Fruit fly (Drosophila melanogaster) whole organism, embryonic: ENCODE data around the gene CG3587.

ENCODE experiments used
- Antp ChIP-seq: fragments of 200-800 bp; sonication (Bioruptor generic); optimal IDR thresholded peaks from 3 replicates; lab custom pipeline; 2016; ENCODE audit warnings: missing biosample characterization, missing genetic modification characterization
- Atf-2 ChIP-seq: fragments of 200-800 bp; sonication (Bioruptor generic); optimal IDR thresholded peaks from 2 replicates; lab custom pipeline; 2016; ENCODE audit warnings: missing biosample characterization, missing genetic modification characterization
- Blimp-1 ChIP-seq: fragments of 200-800 bp; sonication (Bioruptor generic); optimal IDR thresholded peaks from 3 replicates; lab custom pipeline; 2018; ENCODE audit warnings: missing biosample characterization, missing genetic modification characterization, mild to moderate bottlenecking, moderate library complexity, missing genetic modification reagents
- CG10565 ChIP-seq: fragments of 200-800 bp; sonication (Bioruptor generic); optimal IDR thresholded peaks from 3 replicates; lab custom pipeline; 2016; ENCODE audit warnings: missing biosample characterization, mild to moderate bottlenecking, missing genetic modification characterization
- CG11398 ChIP-seq: fragments of 200-800 bp; sonication (Bioruptor generic); optimal IDR thresholded peaks from 2 replicates; lab custom pipeline; 2016; ENCODE audit warnings: missing biosample characterization, missing genetic modification characterization
- CG11456 ChIP-seq: fragments of 200-800 bp; sonication (Bioruptor generic); IDR thresholded peaks from 3 replicates; pipeline ENCODE4 v1.3.6; 2022; ENCODE audit warnings: missing biosample characterization, missing genetic modification characterization
- CG13287 ChIP-seq: fragments of 200-800 bp; sonication (Bioruptor generic); IDR thresholded peaks from 2 replicates; pipeline ENCODE4 v1.3.6; 2022; ENCODE audit warnings: missing biosample characterization, missing genetic modification characterization; ENCODE audit not compliant: partially characterized antibody
- CG14710 ChIP-seq: fragments of 200-800 bp; sonication (Bioruptor generic); optimal IDR thresholded peaks from 3 replicates; lab custom pipeline; 2019; ENCODE audit warnings: missing biosample characterization, mild to moderate bottlenecking, missing genetic modification characterization, moderate library complexity
- CG15011 ChIP-seq: fragments of 200-800 bp; sonication (Bioruptor generic); optimal IDR thresholded peaks from 3 replicates; lab custom pipeline; 2018; ENCODE audit warnings: missing biosample characterization, mild to moderate bottlenecking, missing genetic modification characterization
- CG1602 ChIP-seq: fragments of 200-800 bp; sonication (Bioruptor generic); optimal IDR thresholded peaks from 3 replicates; lab custom pipeline; 2016; ENCODE audit warnings: missing biosample characterization, missing genetic modification characterization
- CG16815 ChIP-seq: fragments of 200-800 bp; sonication (Bioruptor generic); optimal IDR thresholded peaks from 3 replicates; lab custom pipeline; 2017; ENCODE audit warnings: missing biosample characterization, mild to moderate bottlenecking, missing genetic modification characterization
- CG18476 ChIP-seq: fragments of 200-800 bp; sonication (Bioruptor generic); optimal IDR thresholded peaks from 2 replicates; lab custom pipeline; 2016; ENCODE audit warnings: missing biosample characterization, mild to moderate bottlenecking, missing genetic modification characterization
- CG2678 ChIP-seq: fragments of 200-800 bp; sonication (Bioruptor generic); optimal IDR thresholded peaks from 3 replicates; lab custom pipeline; 2019; ENCODE audit warnings: missing biosample characterization, mild to moderate bottlenecking, missing genetic modification characterization, moderate library complexity
- CG30403 ChIP-seq: fragments of 200-800 bp; sonication (Bioruptor generic); optimal IDR thresholded peaks from 3 replicates; lab custom pipeline; 2016; ENCODE audit warnings: missing biosample characterization, missing genetic modification characterization
- CG32767 ChIP-seq: fragments of 200-800 bp; sonication (Bioruptor generic); IDR thresholded peaks from 2 replicates; pipeline ENCODE4 v1.3.6; 2022; ENCODE audit warnings: missing biosample characterization, missing genetic modification characterization
- CG33213 ChIP-seq: fragments of 200-800 bp; sonication (Bioruptor generic); optimal IDR thresholded peaks from 3 replicates; lab custom pipeline; 2016; ENCODE audit warnings: missing biosample characterization, missing genetic modification characterization
- CG33557 ChIP-seq: fragments of 200-800 bp; sonication (Bioruptor generic); optimal IDR thresholded peaks from 2 replicates; lab custom pipeline; 2019; ENCODE audit warnings: missing biosample characterization, mild to moderate bottlenecking, missing genetic modification characterization, moderate library complexity
- CG4404 ChIP-seq: fragments of 200-800 bp; sonication (Bioruptor generic); IDR thresholded peaks from 2 replicates; pipeline ENCODE4 v1.3.6; 2022; ENCODE audit warnings: missing biosample characterization, missing genetic modification characterization
- CG4820 ChIP-seq: fragments of 200-800 bp; sonication (Bioruptor generic); optimal IDR thresholded peaks from 3 replicates; lab custom pipeline; 2016; ENCODE audit warnings: missing biosample characterization, missing genetic modification characterization
- CG6791 ChIP-seq: fragments of 200-800 bp; sonication (Bioruptor generic); IDR thresholded peaks from 3 replicates; pipeline ENCODE4 v1.3.6; 2022; ENCODE audit warnings: missing biosample characterization, missing genetic modification characterization; ENCODE audit not compliant: partially characterized antibody
- Dip2 ChIP-seq: fragments of 200-800 bp; sonication (Bioruptor generic); IDR thresholded peaks from 2 replicates; pipeline ENCODE4 v1.3.6; 2022; ENCODE audit warnings: missing biosample characterization, missing genetic modification characterization
- HLH54F ChIP-seq: fragments of 200-800 bp; sonication (Bioruptor generic); optimal IDR thresholded peaks from 3 replicates; lab custom pipeline; 2016; ENCODE audit warnings: missing biosample characterization, missing genetic modification characterization
- HLHmδ ChIP-seq: fragments of 200-800 bp; sonication (Bioruptor generic); optimal IDR thresholded peaks from 2 replicates; lab custom pipeline; 2018; ENCODE audit warnings: missing biosample characterization, mild to moderate bottlenecking, missing genetic modification characterization, moderate library complexity
- Max ChIP-seq: fragments of 200-800 bp; sonication (Bioruptor generic); optimal IDR thresholded peaks from 2 replicates; lab custom pipeline; 2016; ENCODE audit warnings: missing biosample characterization, mild to moderate bottlenecking, missing genetic modification characterization
- NC2α ChIP-seq: fragments of 200-800 bp; sonication (Bioruptor generic); optimal IDR thresholded peaks from 2 replicates; lab custom pipeline; 2016; ENCODE audit warnings: missing biosample characterization, missing genetic modification characterization
- Oaz ChIP-seq: fragments of 200-800 bp; sonication (Bioruptor generic); IDR thresholded peaks from 2 replicates; pipeline ENCODE4 v1.3.6; 2022; ENCODE audit warnings: missing biosample characterization, missing genetic modification characterization
- Oli ChIP-seq: fragments of 200-800 bp; sonication (Bioruptor generic); optimal IDR thresholded peaks from 2 replicates; lab custom pipeline; 2018; ENCODE audit warnings: missing biosample characterization, mild to moderate bottlenecking, missing genetic modification characterization, moderate library complexity
- Pdp1 ChIP-seq, 2 experiments: fragments of 200-800 bp; sonication (Bioruptor generic); optimal IDR thresholded peaks; 3 replicates each; lab custom pipeline; 2016; ENCODE audit warnings: missing biosample characterization in 2 of 2, missing genetic modification characterization in 2 of 2, mild to moderate bottlenecking in 1 of 2, moderate library complexity in 1 of 2
- bigmax ChIP-seq: fragments of 200-800 bp; sonication (Bioruptor generic); optimal IDR thresholded peaks from 2 replicates; lab custom pipeline; 2018; ENCODE audit warnings: missing biosample characterization, mild to moderate bottlenecking, missing genetic modification characterization
- br ChIP-seq: fragments of >200 bp; optimal IDR thresholded peaks from 2 replicates; lab custom pipeline; 2017
- bsh ChIP-seq, 2 experiments: fragments of 200-800 bp; sonication (Bioruptor generic); optimal IDR thresholded peaks; 2 replicates each; lab custom pipeline; 2017 to 2018; ENCODE audit warnings: mild to moderate bottlenecking in 2 of 2, missing biosample characterization in 2 of 2, missing genetic modification characterization in 2 of 2, moderate library complexity in 1 of 2
- btn ChIP-seq: fragments of 200-800 bp; sonication (Bioruptor generic); optimal IDR thresholded peaks from 2 replicates; lab custom pipeline; 2016; ENCODE audit warnings: missing biosample characterization, missing genetic modification characterization
- crc ChIP-seq: fragments of 200-800 bp; sonication (Bioruptor generic); optimal IDR thresholded peaks from 2 replicates; lab custom pipeline; 2016; ENCODE audit warnings: missing biosample characterization, missing genetic modification characterization
- dpn ChIP-seq, 2 experiments: fragments of 200-800 bp; sonication (Bioruptor generic); optimal IDR thresholded peaks; 3 replicates each; lab custom pipeline; 2016; ENCODE audit warnings: missing biosample characterization in 2 of 2, missing genetic modification characterization in 2 of 2
- kah ChIP-seq: fragments of 200-800 bp; sonication (Bioruptor generic); optimal IDR thresholded peaks from 2 replicates; lab custom pipeline; 2018; ENCODE audit warnings: missing biosample characterization, mild to moderate bottlenecking, missing genetic modification characterization
- lbe ChIP-seq: fragments of 200-800 bp; sonication (Bioruptor generic); optimal IDR thresholded peaks from 2 replicates; lab custom pipeline; 2016; ENCODE audit warnings: missing biosample characterization, mild to moderate bottlenecking, missing genetic modification characterization
- maf-S ChIP-seq: fragments of 200-800 bp; sonication (Bioruptor generic); optimal IDR thresholded peaks from 2 replicates; lab custom pipeline; 2016; ENCODE audit warnings: missing biosample characterization, missing genetic modification characterization
- nerfin-1 ChIP-seq: fragments of 200-800 bp; sonication (Bioruptor generic); optimal IDR thresholded peaks from 3 replicates; lab custom pipeline; 2019; ENCODE audit warnings: missing biosample characterization, mild to moderate bottlenecking, missing genetic modification characterization, moderate library complexity
- onecut ChIP-seq: fragments of 200-800 bp; sonication (Bioruptor generic); IDR thresholded peaks from 2 replicates; pipeline ENCODE4 v1.3.6; 2022; ENCODE audit warnings: missing biosample characterization, missing genetic modification characterization
- pros ChIP-seq: fragments of 200-800 bp; sonication (Bioruptor generic); optimal IDR thresholded peaks from 3 replicates; lab custom pipeline; 2019; ENCODE audit warnings: missing biosample characterization, mild to moderate bottlenecking, missing genetic modification characterization, moderate library complexity
- ro ChIP-seq: fragments of 200-800 bp; sonication (Bioruptor generic); IDR thresholded peaks from 2 replicates; pipeline ENCODE4 v1.3.6; 2022; ENCODE audit warnings: missing biosample characterization, missing genetic modification characterization
- sens-2 ChIP-seq: fragments of 200-800 bp; sonication (Bioruptor generic); IDR thresholded peaks from 2 replicates; pipeline ENCODE4 v1.3.6; 2022; ENCODE audit warnings: missing biosample characterization, missing genetic modification characterization
- slbo ChIP-seq: fragments of 200-800 bp; sonication (Bioruptor generic); IDR thresholded peaks from 2 replicates; pipeline ENCODE4 v1.3.6; 2022; ENCODE audit warnings: missing biosample characterization, missing genetic modification characterization
- so ChIP-seq: fragments of 200-800 bp; sonication (Bioruptor generic); IDR thresholded peaks from 3 replicates; pipeline ENCODE4 v1.3.6; 2022; ENCODE audit warnings: missing biosample characterization, missing genetic modification characterization
- stc ChIP-seq: fragments of 200-800 bp; sonication (Bioruptor generic); IDR thresholded peaks from 2 replicates; pipeline ENCODE4 v1.3.6; 2022; ENCODE audit warnings: missing biosample characterization, missing genetic modification characterization
- sug ChIP-seq: fragments of 200-800 bp; optimal IDR thresholded peaks from 2 replicates; lab custom pipeline; 2019; ENCODE audit warnings: missing biosample characterization, mild to moderate bottlenecking, missing genetic modification characterization, moderate library complexity
- tup ChIP-seq: fragments of 200-800 bp; sonication (Bioruptor generic); optimal IDR thresholded peaks from 2 replicates; lab custom pipeline; 2016; ENCODE audit warnings: missing biosample characterization, mild to moderate bottlenecking, missing genetic modification characterization, moderate library complexity
- wdn ChIP-seq: fragments of 200-800 bp; sonication (Bioruptor generic); IDR thresholded peaks from 2 replicates; pipeline ENCODE4 v1.3.6; 2022; ENCODE audit warnings: missing biosample characterization, missing genetic modification characterization
- yki ChIP-seq: fragments of >200 bp; optimal IDR thresholded peaks from 3 replicates; lab custom pipeline; 2018
- zf30C ChIP-seq: fragments of 200-800 bp; sonication (Bioruptor generic); optimal IDR thresholded peaks from 3 replicates; lab custom pipeline; 2018; ENCODE audit warnings: missing biosample characterization, mild to moderate bottlenecking, missing genetic modification characterization

The CG3587 gene

DNA sequence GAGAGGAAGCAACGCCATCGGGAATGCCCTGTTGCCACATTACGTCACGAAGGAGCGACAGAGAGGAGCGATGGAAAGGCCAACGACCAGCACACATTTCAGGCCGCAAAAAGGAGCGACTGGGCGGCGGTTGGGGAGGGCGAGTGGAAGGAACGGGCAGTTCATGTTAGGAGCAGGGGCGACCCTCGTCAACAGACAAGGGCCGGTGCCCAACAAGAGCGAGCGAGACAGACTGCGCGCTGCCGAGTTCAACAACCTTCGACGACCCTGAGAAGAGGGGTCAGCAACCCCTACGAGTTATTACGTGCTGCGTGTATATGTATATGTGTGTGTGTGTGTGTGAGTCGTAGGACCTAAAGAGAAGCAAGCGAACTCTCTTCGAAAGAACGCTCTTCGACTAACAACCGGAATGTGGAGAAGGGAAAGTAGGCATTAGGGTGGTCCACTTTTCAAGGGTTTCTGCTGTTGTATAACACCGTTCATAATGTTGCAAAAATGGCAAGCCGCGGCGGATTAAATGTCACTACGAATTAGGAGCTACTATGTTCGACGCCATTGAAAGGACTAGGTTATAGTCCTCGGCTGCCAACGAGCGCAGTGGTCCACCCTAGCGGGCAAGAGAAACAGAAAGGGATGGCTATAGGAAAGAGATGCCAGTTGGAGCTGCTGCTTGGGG, 11.4 kb downstream of the CG3587 start (continued):
- peak; percentile 25 for TF ChIP-seq zf30C (GFP tag; lab: Kevin White, UChicago)
- peak; percentile 98 to 99 for TF ChIP-seq bsh (GFP tag; optimal IDR thresholded peaks at IDR 0.05; lab: Kevin White, UChicago)
- peak; percentile 91 for TF ChIP-seq CG33213 (GFP tag; lab: Kevin White, UChicago)
- TF ChIP-seq CG11456 (GFP tag; lab: Robert Waterston, UW): peak; percentile 95
- peak; percentile 92 for TF ChIP-seq CG4820 (GFP tag; lab: Kevin White, UChicago)
- TF ChIP-seq Oli: peak; percentile 95
- peak; percentile 95 for TF ChIP-seq HLH54F (GFP tag; lab: Kevin White, UChicago)
- TF ChIP-seq br (lab: Kevin White, UChicago): no peak
- peak; percentile 89 for TF ChIP-seq CG18476 (GFP tag; lab: Kevin White, UChicago)
- peak; percentile 72 for TF ChIP-seq CG10565 (GFP tag; lab: Kevin White, UChicago)
- peak; percentile 95 for TF ChIP-seq tup
- TF ChIP-seq CG1602 (GFP tag; lab: Kevin White, UChicago): peak; percentile 91
- TF ChIP-seq sug: peak; percentile 84
- TF ChIP-seq CG15011 (GFP tag; lab: Kevin White, UChicago): peak; percentile 91
- no peak for TF ChIP-seq Dip2 (GFP tag; lab: Robert Waterston, UW)
- TF ChIP-seq Pdp1 (GFP tag; optimal IDR thresholded peaks at IDR 0.05; lab: Kevin White, UChicago): peak; percentile 95 to 96
- no peak for TF ChIP-seq HLHmδ (GFP tag; lab: Kevin White, UChicago)
- peak; percentile 92 for TF ChIP-seq slbo (GFP tag; lab: Robert Waterston, UW)
- peak; percentile 89 for TF ChIP-seq wdn (GFP tag; lab: Robert Waterston, UW)
- TF ChIP-seq Antp (GFP tag; lab: Kevin White, UChicago): peak; percentile 98
- TF ChIP-seq CG33557: peak; percentile 85
- TF ChIP-seq maf-S (GFP tag; lab: Kevin White, UChicago): peak; percentile 94
- TF ChIP-seq CG30403 (GFP tag; lab: Kevin White, UChicago): peak; percentile 95
- peak; percentile 97 for TF ChIP-seq Blimp-1 (GFP tag; lab: Kevin White, UChicago)
- peak; percentile 91 for TF ChIP-seq onecut (GFP tag; lab: Robert Waterston, UW)
- peak; percentile 92 for TF ChIP-seq nerfin-1 (tag; lab: Kevin White, UChicago)
- peak; percentile 73 for TF ChIP-seq bigmax (GFP tag; lab: Kevin White, UChicago)
- no peak for TF ChIP-seq yki (lab: Kevin White, UChicago)
- peak; percentile 94 for TF ChIP-seq sens-2 (GFP tag; lab: Robert Waterston, UW)
- peak; percentile 84 for TF ChIP-seq kah (GFP tag; lab: Kevin White, UChicago)
- TF ChIP-seq NC2α (GFP tag; lab: Kevin White, UChicago): peak; percentile 92
- TF ChIP-seq stc (GFP tag; lab: Robert Waterston, UW): peak; percentile 96
- TF ChIP-seq pros (GFP tag; lab: Kevin White, UChicago): peak; percentile 67
- no peak for TF ChIP-seq CG13287 (GFP tag; lab: Robert Waterston, UW)
- peak; percentile 95 to 98 for TF ChIP-seq dpn (GFP tag; optimal IDR thresholded peaks at IDR 0.05; lab: Kevin White, UChicago)
- peak; percentile 91 for TF ChIP-seq CG32767
- TF ChIP-seq btn: peak; percentile 93
- TF ChIP-seq crc (GFP tag; lab: Kevin White, UChicago): peak; percentile 93
- TF ChIP-seq Atf-2 (GFP tag; lab: Kevin White, UChicago): peak; percentile 93
- peak; percentile 94 for TF ChIP-seq so (GFP tag; lab: Robert Waterston, UW)
- TF ChIP-seq Oaz (GFP tag; lab: Robert Waterston, UW): peak; percentile 78
- TF ChIP-seq CG11398: peak; percentile 92
- peak; percentile 97 for TF ChIP-seq lbe (GFP tag; lab: Kevin White, UChicago)
- TF ChIP-seq CG16815 (GFP tag; lab: Kevin White, UChicago): peak; percentile 91
- TF ChIP-seq Max (GFP tag; lab: Kevin White, UChicago): peak; percentile 89
- TF ChIP-seq CG14710 (tag; lab: Kevin White, UChicago): peak; percentile 94
- TF ChIP-seq ro: peak; percentile 72
- TF ChIP-seq CG4404: peak; percentile 81
- TF ChIP-seq CG2678 (tag; lab: Kevin White, UChicago): peak; percentile 97
- no peak for TF ChIP-seq CG6791 (GFP tag; lab: Robert Waterston, UW)
